Worm (Caenorhabditis elegans) whole organism, young adult: Measurements from ENCODE around the gene Y43F8B.17.
A peak's percentile ranks its signal among the peaks of the same experiment; 100 is the strongest.

Experiments
- B0019.2 ChIP-seq: fragments of 200-800 bp; sonication (Bioruptor generic); conservative IDR thresholded peaks from 2 replicates; pipeline ENCODE4 v1.3.6; 2022; ENCODE audit warnings: missing genetic modification reagents, missing genetic modification characterization, missing compliant biosample characterization
- B0336.3 ChIP-seq: fragments of 200-800 bp; sonication (Bioruptor generic); IDR thresholded peaks from 2 replicates; pipeline ENCODE4 v1.3.6; 2022; ENCODE audit warnings: missing genetic modification characterization, missing compliant biosample characterization
- C06A6.2 ChIP-seq: fragments of 200-800 bp; sonication (Bioruptor generic); conservative IDR thresholded peaks from 2 replicates; pipeline ENCODE4 v1.3.6; 2022; ENCODE audit warnings: missing genetic modification characterization, missing compliant biosample characterization
- F10E7.11 ChIP-seq: sonication (generic microtip); optimal IDR thresholded peaks from 2 replicates; lab custom pipeline; 2017; ENCODE audit warnings: mild to moderate bottlenecking, missing genetic modification characterization, moderate library complexity, missing compliant biosample characterization
- F39B2.1 ChIP-seq: fragments of 200-800 bp; sonication (Bioruptor generic); IDR thresholded peaks from 2 replicates; pipeline ENCODE4 v1.3.6; 2022; ENCODE audit warnings: missing genetic modification reagents, missing genetic modification characterization, missing compliant biosample characterization
- F55B11.4 ChIP-seq: sonication (generic microtip); optimal IDR thresholded peaks from 2 replicates; lab custom pipeline; 2016; ENCODE audit warnings: missing compliant biosample characterization, missing genetic modification characterization, borderline replicate concordance; ENCODE audit not compliant: insufficient read depth
- Y53F4B.3 ChIP-seq: fragments of 200-800 bp; sonication (Bioruptor generic); IDR thresholded peaks from 2 replicates; pipeline ENCODE4 v1.3.6; 2022; ENCODE audit warnings: missing genetic modification reagents, missing genetic modification characterization, missing compliant biosample characterization
- Y53G8AR.9 ChIP-seq: fragments of 200-800 bp; sonication (Bioruptor generic); conservative IDR thresholded peaks from 2 replicates; pipeline ENCODE4 v1.3.6; 2022; ENCODE audit warnings: missing genetic modification reagents, missing genetic modification characterization, missing compliant biosample characterization
- ama-1 ChIP-seq, 3 experiments: fragments of 150-350 bp in 1 of 3; sonication (generic microtip) in 2 of 3; optimal IDR thresholded peaks; 2 replicates each; lab custom pipeline; 2014 to 2018; ENCODE audit warnings: missing biosample characterization in 2 of 3, missing genetic modification characterization in 2 of 3, missing genetic modification reagents in 2 of 3
- aptf-2 ChIP-seq: fragments of 200-800 bp; sonication (Bioruptor generic); conservative IDR thresholded peaks from 2 replicates; pipeline ENCODE4 v1.3.6; 2022; ENCODE audit warnings: missing genetic modification reagents, missing genetic modification characterization, missing compliant biosample characterization
- athp-1 ChIP-seq: sonication (generic microtip); optimal IDR thresholded peaks from 2 replicates; lab custom pipeline; 2017; ENCODE audit warnings: mild to moderate bottlenecking, missing genetic modification characterization, missing compliant biosample characterization
- attf-5 ChIP-seq: fragments of 200-800 bp; sonication (Bioruptor generic); optimal IDR thresholded peaks from 2 replicates; lab custom pipeline; 2018; ENCODE audit warnings: mild to moderate bottlenecking, missing genetic modification characterization, missing compliant biosample characterization
- attf-6 ChIP-seq: fragments of 200-800 bp; sonication (Bioruptor generic); IDR thresholded peaks from 2 replicates; pipeline ENCODE4 v1.3.6; 2022; ENCODE audit warnings: missing genetic modification reagents, missing genetic modification characterization, missing compliant biosample characterization
- bed-1 ChIP-seq: fragments of 200-800 bp; sonication (Bioruptor generic); IDR thresholded peaks from 2 replicates; pipeline ENCODE4 v1.3.6; 2022; ENCODE audit warnings: missing genetic modification reagents, missing genetic modification characterization, missing compliant biosample characterization
- ceh-100 ChIP-seq: fragments of 200-800 bp; sonication (Bioruptor generic); IDR thresholded peaks from 2 replicates; pipeline ENCODE4 v1.3.6; 2022; ENCODE audit warnings: missing genetic modification reagents, missing genetic modification characterization, missing compliant biosample characterization
- ceh-27 ChIP-seq: fragments of 200-800 bp; sonication (Bioruptor generic); optimal IDR thresholded peaks from 2 replicates; lab custom pipeline; 2018; ENCODE audit warnings: mild to moderate bottlenecking, missing genetic modification characterization, moderate library complexity, missing compliant biosample characterization
- die-1 ChIP-seq: sonication (generic microtip); optimal IDR thresholded peaks from 2 replicates; lab custom pipeline; 2016; ENCODE audit warnings: missing genotype, mild to moderate bottlenecking, missing genetic modification characterization, missing compliant biosample characterization
- dpff-1 ChIP-seq: sonication (generic microtip); optimal IDR thresholded peaks from 2 replicates; lab custom pipeline; 2017; ENCODE audit warnings: mild to moderate bottlenecking, missing genetic modification characterization, missing compliant biosample characterization
- dpl-1 ChIP-seq: fragments of 150-350 bp; optimal IDR thresholded peaks from 2 replicates; lab custom pipeline; 2014; ENCODE audit warnings: missing biosample characterization, missing genetic modification reagents, missing genetic modification characterization
- efl-1 ChIP-seq: fragments of 150-350 bp; optimal IDR thresholded peaks from 2 replicates; lab custom pipeline; 2014; ENCODE audit warnings: missing biosample characterization, missing genetic modification reagents, missing genetic modification characterization
- egl-44 ChIP-seq: fragments of 200-800 bp; sonication (Bioruptor generic); IDR thresholded peaks from 2 replicates; pipeline ENCODE4 v1.3.6; 2022; ENCODE audit warnings: missing genetic modification reagents, missing genetic modification characterization, missing compliant biosample characterization
- fkh-3 ChIP-seq: sonication (generic microtip); optimal IDR thresholded peaks from 2 replicates; lab custom pipeline; 2016; ENCODE audit warnings: mild to moderate bottlenecking, missing genetic modification characterization, missing compliant biosample characterization
- gei-17 ChIP-seq: fragments of 200-800 bp; sonication (Bioruptor generic); optimal IDR thresholded peaks from 2 replicates; lab custom pipeline; 2018; ENCODE audit warnings: mild to moderate bottlenecking, missing genetic modification characterization, missing compliant biosample characterization
- hmg-1.2 ChIP-seq: fragments of 200-800 bp; sonication (Bioruptor generic); IDR thresholded peaks from 2 replicates; pipeline ENCODE4 v1.3.6; 2022; ENCODE audit warnings: missing genetic modification reagents, missing genetic modification characterization, missing compliant biosample characterization
- lag-1 ChIP-seq: fragments of 200-800 bp; sonication (Bioruptor generic); IDR thresholded peaks from 2 replicates; pipeline ENCODE4 v1.3.6; 2022; ENCODE audit warnings: missing genetic modification reagents, missing genetic modification characterization, missing compliant biosample characterization
- lin-26 ChIP-seq: fragments of 200-800 bp; sonication (Bioruptor generic); IDR thresholded peaks from 2 replicates; pipeline ENCODE4 v1.3.6; 2022; ENCODE audit warnings: missing genetic modification reagents, missing genetic modification characterization, missing compliant biosample characterization
- lin-35 ChIP-seq, 3 experiments: fragments of 150-350 bp in 2 of 3; sonication (generic microtip) in 1 of 3; optimal IDR thresholded peaks; 2 replicates each; lab custom pipeline; 2014 to 2018; ENCODE audit warnings: missing biosample characterization in 3 of 3, missing genetic modification characterization in 3 of 3, missing genetic modification reagents in 3 of 3
- lin-40 ChIP-seq: sonication (generic microtip); optimal IDR thresholded peaks from 2 replicates; lab custom pipeline; 2016; ENCODE audit warnings: missing genetic modification characterization, mild to moderate bottlenecking, missing compliant biosample characterization, missing genotype, missing genetic modification reagents
- mcd-1 ChIP-seq: fragments of 200-800 bp; sonication (Bioruptor generic); IDR thresholded peaks from 2 replicates; pipeline ENCODE4 v1.3.6; 2022; ENCODE audit warnings: missing genetic modification reagents, missing genetic modification characterization, missing compliant biosample characterization
- mes-4 ChIP-seq: sonication (generic microtip); optimal IDR thresholded peaks from 2 replicates; lab custom pipeline; 2016; ENCODE audit warnings: missing genotype, missing genetic modification characterization, missing compliant biosample characterization
- nfya-1 ChIP-seq: sonication (generic microtip); optimal IDR thresholded peaks from 2 replicates; lab custom pipeline; 2017; ENCODE audit warnings: antibody characterized with exemption, missing compliant biosample characterization, missing genetic modification characterization, borderline replicate concordance; ENCODE audit not compliant: insufficient read depth
- nhr-27 ChIP-seq: fragments of 200-800 bp; sonication (Bioruptor generic); optimal IDR thresholded peaks from 2 replicates; lab custom pipeline; 2018; ENCODE audit warnings: mild to moderate bottlenecking, missing genetic modification characterization, moderate library complexity, missing compliant biosample characterization
- pbrm-1 ChIP-seq: fragments of 200-800 bp; sonication (Bioruptor generic); IDR thresholded peaks from 2 replicates; pipeline ENCODE4 v1.3.6; 2022; ENCODE audit warnings: missing genetic modification reagents, missing genetic modification characterization, missing compliant biosample characterization
- pha-4 ChIP-seq: fragments of 150-350 bp; sonication (generic microtip); optimal IDR thresholded peaks from 2 replicates; lab custom pipeline; 2014; ENCODE audit warnings: missing biosample characterization, missing genetic modification reagents, missing genetic modification characterization
- rcor-1 ChIP-seq: fragments of 200-800 bp; sonication (Bioruptor generic); IDR thresholded peaks from 2 replicates; pipeline ENCODE4 v1.3.6; 2022; ENCODE audit warnings: missing genetic modification reagents, missing genetic modification characterization, missing compliant biosample characterization
- snpc-1.1 ChIP-seq: sonication (generic microtip); optimal IDR thresholded peaks from 2 replicates; lab custom pipeline; 2017; ENCODE audit warnings: missing genetic modification characterization, mild to moderate bottlenecking, missing compliant biosample characterization, antibody characterized with exemption, moderate library complexity, missing genotype, missing genetic modification reagents; ENCODE audit not compliant: insufficient read depth
- snpc-3.4 ChIP-seq: sonication (generic microtip); optimal IDR thresholded peaks from 2 replicates; lab custom pipeline; 2017; ENCODE audit warnings: missing genetic modification characterization, mild to moderate bottlenecking, missing compliant biosample characterization, antibody characterized with exemption, moderate library complexity, missing genotype, missing genetic modification reagents
- sptf-2 ChIP-seq: fragments of 200-800 bp; sonication (Bioruptor generic); optimal IDR thresholded peaks from 2 replicates; lab custom pipeline; 2018; ENCODE audit warnings: mild to moderate bottlenecking, missing genetic modification characterization, missing compliant biosample characterization
- tbp1 ChIP-seq: fragments of 200-800 bp; sonication (Bioruptor generic); optimal IDR thresholded peaks from 2 replicates; lab custom pipeline; 2018; ENCODE audit warnings: mild to moderate bottlenecking, missing genetic modification characterization, missing compliant biosample characterization
- unc-130 ChIP-seq: sonication (generic microtip); optimal IDR thresholded peaks from 2 replicates; lab custom pipeline; 2016; ENCODE audit warnings: missing genetic modification reagents, missing genetic modification characterization, missing compliant biosample characterization
- zim-3 ChIP-seq: sonication (generic microtip); optimal IDR thresholded peaks from 2 replicates; lab custom pipeline; 2017; ENCODE audit warnings: mild to moderate bottlenecking, missing genetic modification characterization, moderate library complexity, missing compliant biosample characterization
- ztf-26 ChIP-seq: sonication (generic microtip); optimal IDR thresholded peaks from 2 replicates; lab custom pipeline; 2017; ENCODE audit warnings: missing genetic modification characterization, missing compliant biosample characterization

The Y43F8B.17 gene

DNA sequence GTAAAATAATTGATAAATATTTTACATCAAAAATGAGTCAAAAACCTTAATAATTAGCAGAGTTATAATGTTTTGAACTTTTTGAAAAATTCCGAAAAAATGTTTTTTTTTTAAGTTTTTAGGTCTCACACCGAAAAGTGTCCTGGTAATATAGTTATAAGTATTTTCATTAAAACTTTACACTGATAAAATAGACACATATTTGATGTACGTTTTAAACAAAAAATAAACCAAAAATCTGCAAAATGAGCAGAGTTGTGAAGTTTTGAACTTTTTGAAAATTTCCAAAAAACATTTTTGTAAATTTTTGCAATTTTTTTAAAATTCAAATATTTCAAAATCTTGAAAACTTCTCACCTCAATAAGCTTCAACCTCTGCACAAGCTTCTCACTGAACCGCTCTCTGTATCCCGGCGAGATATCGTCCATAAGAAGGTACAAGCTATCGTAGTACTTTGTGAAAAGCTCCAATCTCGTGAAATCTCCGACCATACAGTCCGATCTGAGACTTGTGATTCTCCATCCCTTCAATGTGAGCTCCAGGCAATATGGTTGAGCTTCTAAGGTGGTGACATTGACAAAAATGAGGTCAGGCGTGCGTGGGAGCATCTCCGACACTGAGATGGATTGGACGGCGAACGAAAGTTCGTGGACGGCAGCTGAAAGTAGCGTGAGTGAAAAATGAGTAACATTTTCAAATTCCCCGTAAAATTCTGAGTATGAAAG, 36.2 kb downstream of the Y43F8B.17 start:
- TF ChIP-seq hmg-1.2 (GFP tag; lab: Robert Waterston, UW) (no peak), pha-4 (tag; lab: Kevin White, UChicago) (no peak), fkh-3 (tag; lab: Kevin White, UChicago) (no peak), lin-35 (GFP tag; optimal IDR thresholded peaks at IDR 0.05; lab: Kevin White, UChicago) (peak in 1 of 3 experiments; percentile 5), Y53G8AR.9 (GFP tag; lab: Robert Waterston, UW) (0 out of 2 replicates have a peak, but pooled peaks have one; percentile 12), mcd-1 (GFP tag; lab: Robert Waterston, UW) (no peak), bed-1 (GFP tag; lab: Robert Waterston, UW) (no peak), ama-1 (optimal IDR thresholded peaks at IDR 0.05; lab: Kevin White, UChicago) (peak; percentile 73), ama-1 (GFP tag; optimal IDR thresholded peaks at IDR 0.05; lab: Kevin White, UChicago) (no peak), snpc-1.1 (no peak), zim-3 (tag; lab: Kevin White, UChicago) (no peak)

DNA sequence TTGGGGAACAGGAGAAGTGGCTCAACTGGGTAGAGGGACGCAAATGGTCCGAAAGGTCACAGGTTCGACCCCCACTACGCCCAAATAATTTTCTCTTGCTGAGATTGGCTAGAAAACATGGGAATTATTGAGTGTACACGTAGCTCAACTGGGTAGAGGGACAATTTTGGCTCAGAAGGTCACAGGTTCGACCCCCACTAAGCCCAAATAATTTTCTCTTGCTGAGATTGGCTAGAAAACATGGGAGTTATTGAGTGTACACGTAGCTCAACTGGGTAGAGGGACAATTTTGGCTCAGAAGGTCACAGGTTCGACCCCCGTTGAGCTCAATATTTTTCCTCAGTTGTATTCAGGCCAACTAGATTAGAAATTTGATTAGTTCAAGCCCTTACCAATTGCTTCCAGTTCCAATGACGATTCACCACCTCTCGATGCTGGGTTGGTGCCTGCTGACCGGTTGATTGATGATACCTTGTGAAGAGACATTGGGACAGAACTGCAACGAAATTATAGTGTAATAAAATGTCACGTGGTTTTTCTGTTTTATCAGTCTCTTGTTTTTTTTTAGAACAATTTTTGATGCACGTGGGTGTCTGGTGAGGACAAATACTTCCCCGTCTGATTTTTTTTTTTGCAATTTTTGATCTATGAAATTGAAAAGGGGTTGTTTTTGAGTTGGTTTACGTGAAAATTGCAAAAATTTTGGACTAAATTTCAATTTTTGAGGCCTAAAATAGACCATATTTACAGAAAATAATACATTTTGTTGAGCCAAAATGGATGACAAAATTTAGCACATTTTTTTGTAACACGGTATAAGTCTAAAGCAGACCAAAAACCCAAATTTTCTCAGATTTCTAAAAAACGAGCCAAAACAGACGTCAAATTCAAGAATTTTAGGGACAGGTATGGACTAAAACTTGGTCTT, 37.1 kb downstream of the Y43F8B.17 start:
- TF ChIP-seq pbrm-1 (GFP tag; lab: Robert Waterston, UW) (no peak; the same call in 1 of the 2 replicates), hmg-1.2 (GFP tag; lab: Robert Waterston, UW) (peak; percentile 34; the same call in 1 of the 2 replicates), sptf-2 (GFP tag; lab: Kevin White, UChicago) (no peak), snpc-3.4 (tag; lab: Kevin White, UChicago) (no peak), mes-4 (tag; lab: Kevin White, UChicago) (peak; percentile 53), dpl-1 (GFP tag; lab: Kevin White, UChicago) (no peak), gei-17 (GFP tag; lab: Kevin White, UChicago) (peak; percentile 24), attf-5 (peak; percentile 0), ceh-27 (GFP tag; lab: Kevin White, UChicago) (no peak), F39B2.1 (GFP tag; lab: Robert Waterston, UW) (no peak), zim-3 (tag; lab: Kevin White, UChicago) (no peak), die-1 (tag; lab: Kevin White, UChicago) (peak; percentile 13), ztf-26 (tag; lab: Kevin White, UChicago) (peak; percentile 32), F55B11.4 (no peak), ceh-100 (no peak), nfya-1 (no peak), lin-26 (GFP tag; lab: Robert Waterston, UW) (peak; percentile 63; the same call in 1 of the 2 replicates), attf-6 (GFP tag; lab: Robert Waterston, UW) (no peak), mcd-1 (GFP tag; lab: Robert Waterston, UW) (peak; percentile 31; the same call in 1 of the 2 replicates), unc-130 (GFP tag; lab: Kevin White, UChicago) (no peak), F10E7.11 (no peak), rcor-1 (GFP tag; lab: Robert Waterston, UW) (peak; percentile 47; the same call in 1 of the 2 replicates), dpff-1 (tag; lab: Kevin White, UChicago) (no peak), nhr-27 (no peak), pha-4 (tag; lab: Kevin White, UChicago) (no peak), athp-1 (no peak), lag-1 (GFP tag; lab: Robert Waterston, UW) (no peak), Y53F4B.3 (no peak), tbp1 (GFP tag; lab: Kevin White, UChicago) (peak; percentile 74), efl-1 (GFP tag; lab: Kevin White, UChicago) (no peak), aptf-2 (GFP tag; lab: Robert Waterston, UW) (no peak), B0336.3 (0 out of 2 replicates have a peak, but pooled peaks have one; percentile 18), lin-40 (tag; lab: Kevin White, UChicago) (no peak), C06A6.2 (GFP tag; lab: Robert Waterston, UW) (no peak), B0019.2 (no peak), egl-44 (no peak; the same call in 1 of the 2 replicates)
